Worm (Caenorhabditis elegans): Measurements from ENCODE around the gene tftc-1.

DNA sequence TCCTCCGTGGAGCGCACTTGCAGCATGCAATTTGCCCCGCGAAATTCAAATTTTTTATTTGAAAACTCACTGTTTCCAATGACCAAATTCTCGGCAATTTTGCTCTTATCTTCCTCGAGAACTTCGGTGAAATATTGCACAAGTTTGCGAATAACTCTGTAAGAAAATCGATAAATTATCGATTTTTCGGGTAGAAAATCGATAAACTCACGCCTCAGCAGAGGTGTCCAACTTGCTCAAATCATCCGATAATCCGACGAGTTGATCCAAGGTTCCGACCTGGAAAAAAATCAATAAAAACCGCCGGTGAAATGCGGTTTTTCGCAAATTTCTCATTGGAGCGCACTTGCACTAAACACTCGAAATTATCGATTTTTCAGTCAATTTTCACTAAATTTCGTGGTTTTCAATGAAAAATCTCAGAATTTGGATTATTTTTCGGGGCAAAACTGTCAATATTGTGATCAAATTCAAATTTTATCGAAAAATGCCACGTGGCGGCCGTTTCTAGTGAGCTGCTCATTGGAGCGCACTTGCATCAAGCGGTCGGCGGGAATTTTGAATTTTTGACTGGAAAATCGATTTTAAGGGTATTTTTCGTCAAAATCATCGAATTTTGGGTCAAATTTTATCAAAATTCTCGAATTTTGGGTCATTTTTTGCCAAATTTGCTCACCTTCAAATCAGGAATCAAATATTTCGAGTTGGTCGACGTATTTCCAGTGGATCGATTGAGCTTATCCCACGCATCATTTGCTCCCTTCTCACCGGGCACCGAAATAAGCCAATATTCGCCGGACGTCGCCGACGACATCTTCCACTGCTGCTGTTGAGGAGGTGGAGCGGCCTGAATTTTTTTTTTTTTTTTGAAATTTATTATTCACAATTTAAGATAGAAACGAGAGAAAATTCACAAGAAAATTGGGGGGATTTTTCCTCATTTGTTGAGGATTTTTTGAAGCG lies 35.1 kb upstream of the tftc-1 start, which contains the start of gene vha-11:
- no peak for TF ChIP-seq nhr-237 (tag; optimal IDR thresholded peaks at IDR 0.05)
- TF ChIP-seq tag-97 (GFP tag; IDR thresholded peaks at IDR 0.05): no peak
- TF ChIP-seq ztf-11 (tag; optimal IDR thresholded peaks at IDR 0.05): no peak
- TF ChIP-seq ZK337.2 (GFP tag; IDR thresholded peaks at IDR 0.05): no peak
- TF ChIP-seq daf-12 (tag; optimal IDR thresholded peaks at IDR 0.05): no peak
- no peak for TF ChIP-seq jun-1 (tag; optimal IDR thresholded peaks at IDR 0.05)
- TF ChIP-seq ctbp-1 (GFP tag; IDR thresholded peaks at IDR 0.05): no peak
- TF ChIP-seq lin-13 (GFP tag; optimal IDR thresholded peaks at IDR 0.05): no peak
- TF ChIP-seq nhr-11 (tag; optimal IDR thresholded peaks at IDR 0.05): no peak
- no peak for TF ChIP-seq arid-1 (GFP tag; conservative IDR thresholded peaks at IDR 0.05)

Data from whole organism, L4 larva.